Fruit fly (Drosophila melanogaster) whole organism, prepupa: ENCODE results near the gene TMEM216.

Experiments
- CG34406 ChIP-seq: fragments of 200-800 bp; sonication (Bioruptor generic); optimal IDR thresholded peaks from 3 replicates; lab custom pipeline; 2016; ENCODE audit warnings: missing biosample characterization, missing genetic modification characterization
- Gug ChIP-seq: fragments of 200-800 bp; sonication (Bioruptor generic); IDR thresholded peaks from 2 replicates; pipeline ENCODE4 v1.3.6; 2022; ENCODE audit warnings: missing biosample characterization, missing genetic modification characterization
- Hr38 ChIP-seq: sonication (Bioruptor generic); optimal IDR thresholded peaks from 2 replicates; lab custom pipeline; 2016; ENCODE audit warnings: missing biosample characterization, missing genetic modification characterization
- Sox14 ChIP-seq: fragments of 200-800 bp; sonication (Bioruptor generic); optimal IDR thresholded peaks from 3 replicates; lab custom pipeline; 2016; ENCODE audit warnings: missing biosample characterization, missing genetic modification characterization
- dac ChIP-seq: fragments of 200-800 bp; sonication (Bioruptor generic); optimal IDR thresholded peaks from 2 replicates; lab custom pipeline; 2017; ENCODE audit warnings: missing biosample characterization, mild to moderate bottlenecking, missing genetic modification characterization
- fd85E ChIP-seq: fragments of 200-800 bp; sonication (Bioruptor generic); optimal IDR thresholded peaks from 3 replicates; lab custom pipeline; 2016; ENCODE audit warnings: missing biosample characterization, missing genetic modification characterization

DNA sequence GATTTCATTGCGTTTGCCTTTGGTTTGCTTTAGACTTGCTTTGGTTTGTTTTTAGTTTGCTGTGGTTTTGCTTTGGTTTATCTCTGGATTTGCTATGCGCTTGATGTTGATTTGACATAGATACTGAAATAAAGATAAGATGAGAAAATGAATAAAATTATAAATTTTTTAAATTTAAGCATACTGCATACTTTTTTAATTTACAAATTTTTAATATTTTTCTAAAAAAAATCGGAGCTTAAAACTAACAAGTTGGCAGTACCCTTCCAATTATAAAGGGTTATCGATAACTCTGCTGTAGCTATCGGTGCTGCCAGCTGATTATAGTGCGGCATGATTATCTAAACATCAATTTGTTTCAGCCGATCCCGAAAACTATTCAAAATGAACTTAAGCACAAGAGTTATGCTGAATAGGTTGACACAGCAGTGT lies 42.2 kb upstream of the TMEM216 start, which contains the start of gene mRpL19:
- no peak for TF ChIP-seq CG34406
- no peak for TF ChIP-seq Gug (GFP tag; lab: Robert Waterston, UW)
- no peak for TF ChIP-seq Hr38 (GFP tag; lab: Kevin White, UChicago)
- TF ChIP-seq dac (GFP tag; lab: Kevin White, UChicago), result no peak
- TF ChIP-seq fd85E (GFP tag; lab: Kevin White, UChicago), result no peak
- peak; percentile 9 for TF ChIP-seq Sox14 (GFP tag; lab: Kevin White, UChicago)
